Fruit fly (Drosophila melanogaster) whole organism, embryonic: ENCODE results near the gene Ccz1.

ENCODE experiments used
- Antp ChIP-seq: fragments of 200-800 bp; sonication (Bioruptor generic); optimal IDR thresholded peaks from 3 replicates; lab custom pipeline; 2016; ENCODE audit warnings: missing biosample characterization, missing genetic modification characterization
- Awh ChIP-seq: fragments of 200-800 bp; sonication (Bioruptor generic); IDR thresholded peaks from 2 replicates; pipeline ENCODE4, ENCODE4 v1.3.6; 2022; ENCODE audit warnings: missing biosample characterization, missing genetic modification characterization
- BEAF-32 ChIP-seq: fragments of 200-800 bp; sonication (Bioruptor generic); optimal IDR thresholded peaks from 3 replicates; lab custom pipeline; 2017; ENCODE audit warnings: missing biosample characterization, missing genetic modification characterization, mild to moderate bottlenecking, moderate library complexity, missing genetic modification reagents
- CG10147 ChIP-seq: fragments of 200-800 bp; sonication (Bioruptor generic); optimal IDR thresholded peaks from 2 replicates; lab custom pipeline; 2019; ENCODE audit warnings: missing biosample characterization, mild to moderate bottlenecking, missing genetic modification characterization, moderate library complexity
- CG12299 ChIP-seq: fragments of 200-800 bp; sonication (Bioruptor generic); optimal IDR thresholded peaks from 2 replicates; lab custom pipeline; 2018; ENCODE audit warnings: missing biosample characterization, mild to moderate bottlenecking, missing genetic modification characterization
- CG13894 ChIP-seq: fragments of 200-800 bp; sonication (Bioruptor generic); optimal IDR thresholded peaks from 3 replicates; lab custom pipeline; 2018; ENCODE audit warnings: missing biosample characterization, mild to moderate bottlenecking, missing genetic modification characterization, moderate library complexity
- CG14050 ChIP-seq: fragments of 200-800 bp; sonication (Bioruptor generic); IDR thresholded peaks from 3 replicates; pipeline ENCODE4 v1.3.6; 2022; ENCODE audit warnings: missing biosample characterization, missing genetic modification characterization
- CG14710 ChIP-seq: fragments of 200-800 bp; sonication (Bioruptor generic); optimal IDR thresholded peaks from 3 replicates; lab custom pipeline; 2019; ENCODE audit warnings: missing biosample characterization, mild to moderate bottlenecking, missing genetic modification characterization, moderate library complexity
- CG15601 ChIP-seq: fragments of 200-800 bp; sonication (Bioruptor generic); optimal IDR thresholded peaks from 3 replicates; lab custom pipeline; 2019; ENCODE audit warnings: missing biosample characterization, mild to moderate bottlenecking, missing genetic modification characterization, moderate library complexity
- CG31224 ChIP-seq: fragments of 200-800 bp; sonication (Bioruptor generic); IDR thresholded peaks from 2 replicates; pipeline ENCODE4 v1.3.6; 2022; ENCODE audit warnings: missing biosample characterization, missing genetic modification characterization
- CG33213 ChIP-seq: fragments of 200-800 bp; sonication (Bioruptor generic); optimal IDR thresholded peaks from 3 replicates; lab custom pipeline; 2016; ENCODE audit warnings: missing biosample characterization, missing genetic modification characterization
- CG34422 ChIP-seq: fragments of 200-800 bp; sonication (Bioruptor generic); IDR thresholded peaks from 3 replicates; pipeline ENCODE4 v1.3.6; 2022; ENCODE audit warnings: missing biosample characterization, missing genetic modification characterization
- CG43689 ChIP-seq: fragments of 200-800 bp; sonication (Bioruptor generic); IDR thresholded peaks from 2 replicates; pipeline ENCODE4 v1.3.6; 2022; ENCODE audit warnings: missing biosample characterization, missing genetic modification characterization
- CG4707 ChIP-seq: fragments of 200-800 bp; sonication (Bioruptor generic); optimal IDR thresholded peaks from 2 replicates; lab custom pipeline; 2018; ENCODE audit warnings: missing biosample characterization, mild to moderate bottlenecking, missing genetic modification characterization, moderate library complexity
- CG5245 ChIP-seq: fragments of 200-800 bp; sonication (Bioruptor generic); optimal IDR thresholded peaks from 3 replicates; lab custom pipeline; 2016; ENCODE audit warnings: missing biosample characterization, missing genetic modification characterization
- CG6272 ChIP-seq: fragments of 200-800 bp; sonication (Bioruptor generic); IDR thresholded peaks from 2 replicates; pipeline ENCODE4 v1.3.6; 2022; ENCODE audit warnings: missing biosample characterization, missing genetic modification characterization
- CG8359 ChIP-seq: fragments of 200-800 bp; sonication (Bioruptor generic); optimal IDR thresholded peaks from 2 replicates; lab custom pipeline; 2017; ENCODE audit warnings: missing biosample characterization, mild to moderate bottlenecking, missing genetic modification characterization, borderline replicate concordance
- Chrac-16 ChIP-seq: fragments of 200-800 bp; sonication (Bioruptor generic); optimal IDR thresholded peaks from 3 replicates; lab custom pipeline; 2016; ENCODE audit warnings: missing biosample characterization, missing genetic modification characterization
- Dbx ChIP-seq: fragments of 200-800 bp; sonication (Bioruptor generic); IDR thresholded peaks from 3 replicates; pipeline ENCODE4 v1.3.6; 2022; ENCODE audit warnings: missing biosample characterization, missing genetic modification characterization
- Deaf1 ChIP-seq: fragments of 200-800 bp; optimal IDR thresholded peaks from 3 replicates; lab custom pipeline; 2019; ENCODE audit warnings: missing biosample characterization, mild to moderate bottlenecking, missing genetic modification characterization, moderate library complexity
- Dfd ChIP-seq, 2 experiments: fragments of >200 bp; optimal IDR thresholded peaks; 2 replicates each; lab custom pipeline; 2017; ENCODE audit warnings: missing biosample characterization in 2 of 2, missing genetic modification characterization in 2 of 2
- Dip2 ChIP-seq: fragments of 200-800 bp; sonication (Bioruptor generic); IDR thresholded peaks from 2 replicates; pipeline ENCODE4 v1.3.6; 2022; ENCODE audit warnings: missing biosample characterization, missing genetic modification characterization
- Dref ChIP-seq: fragments of 200-800 bp; sonication (Bioruptor generic); IDR thresholded peaks from 2 replicates; pipeline ENCODE4 v1.3.6; 2022; ENCODE audit warnings: missing biosample characterization, missing genetic modification characterization
- Fer1 ChIP-seq: fragments of 200-800 bp; sonication (Bioruptor generic); optimal IDR thresholded peaks from 2 replicates; lab custom pipeline; 2017; ENCODE audit warnings: missing biosample characterization, mild to moderate bottlenecking, missing genetic modification characterization
- MBD-R2 ChIP-seq: fragments of 200-800 bp; sonication (Bioruptor generic); IDR thresholded peaks from 2 replicates; pipeline ENCODE4 v1.3.6; 2022; ENCODE audit warnings: missing biosample characterization, missing genetic modification characterization
- Oaz ChIP-seq: fragments of 200-800 bp; sonication (Bioruptor generic); IDR thresholded peaks from 2 replicates; pipeline ENCODE4 v1.3.6; 2022; ENCODE audit warnings: missing biosample characterization, missing genetic modification characterization
- Sox100B ChIP-seq: fragments of 200-800 bp; sonication (Bioruptor generic); optimal IDR thresholded peaks from 3 replicates; lab custom pipeline; 2018; ENCODE audit warnings: missing biosample characterization, mild to moderate bottlenecking, missing genetic modification characterization
- Sry-δ ChIP-seq: fragments of 200-800 bp; sonication (Bioruptor generic); optimal IDR thresholded peaks from 2 replicates; lab custom pipeline; 2016; ENCODE audit warnings: missing biosample characterization, missing genetic modification characterization
- bab2 ChIP-seq: fragments of 200-800 bp; sonication (Bioruptor generic); optimal IDR thresholded peaks from 2 replicates; lab custom pipeline; 2016; ENCODE audit warnings: missing biosample characterization, missing genetic modification characterization
- caup ChIP-seq: fragments of 200-800 bp; sonication (Bioruptor generic); optimal IDR thresholded peaks from 3 replicates; lab custom pipeline; 2017; ENCODE audit warnings: missing biosample characterization, mild to moderate bottlenecking, missing genetic modification characterization, moderate library complexity; ENCODE audit not compliant: severe bottlenecking
- cwo ChIP-seq: fragments of 200-800 bp; sonication (Bioruptor generic); optimal IDR thresholded peaks from 3 replicates; lab custom pipeline; 2017; ENCODE audit warnings: missing biosample characterization, missing genetic modification characterization, mild to moderate bottlenecking, moderate library complexity, missing genetic modification reagents
- dati ChIP-seq: fragments of 200-800 bp; sonication (Bioruptor generic); IDR thresholded peaks from 2 replicates; pipeline ENCODE4 v1.3.6; 2022; ENCODE audit warnings: missing biosample characterization, missing genetic modification characterization
- dmrt99B ChIP-seq: fragments of 200-800 bp; sonication (Bioruptor generic); optimal IDR thresholded peaks from 2 replicates; lab custom pipeline; 2018; ENCODE audit warnings: missing biosample characterization, mild to moderate bottlenecking, missing genetic modification characterization, moderate library complexity
- ems ChIP-seq: fragments of 200-800 bp; sonication (Bioruptor generic); optimal IDR thresholded peaks from 3 replicates; lab custom pipeline; 2016; ENCODE audit warnings: missing biosample characterization, missing genetic modification characterization
- eyg ChIP-seq: fragments of 200-800 bp; sonication (Bioruptor generic); optimal IDR thresholded peaks from 3 replicates; lab custom pipeline; 2016; ENCODE audit warnings: missing biosample characterization, missing genetic modification characterization
- gt ChIP-seq: fragments of 200-800 bp; sonication (Bioruptor generic); IDR thresholded peaks from 2 replicates; pipeline ENCODE4 v1.3.6; 2022; ENCODE audit warnings: missing biosample characterization, missing genetic modification characterization
- her ChIP-seq: fragments of 200-800 bp; sonication (Bioruptor generic); optimal IDR thresholded peaks from 2 replicates; lab custom pipeline; 2016; ENCODE audit warnings: missing biosample characterization, missing genetic modification characterization
- jumu ChIP-seq: fragments of 200-800 bp; sonication (Bioruptor generic); optimal IDR thresholded peaks from 3 replicates; lab custom pipeline; 2016; ENCODE audit warnings: missing biosample characterization, missing genetic modification characterization
- lilli ChIP-seq: fragments of 200-800 bp; sonication (Bioruptor generic); optimal IDR thresholded peaks from 3 replicates; lab custom pipeline; 2016; ENCODE audit warnings: missing biosample characterization, missing genetic modification characterization
- luna ChIP-seq: fragments of 200-800 bp; sonication (Bioruptor generic); optimal IDR thresholded peaks from 2 replicates; lab custom pipeline; 2016; ENCODE audit warnings: missing biosample characterization, missing genetic modification characterization
- odd ChIP-seq: fragments of 200-800 bp; sonication (Bioruptor generic); optimal IDR thresholded peaks from 2 replicates; lab custom pipeline; 2017; ENCODE audit warnings: missing biosample characterization, mild to moderate bottlenecking, missing genetic modification characterization
- phol ChIP-seq: fragments of 200-800 bp; sonication (Bioruptor generic); optimal IDR thresholded peaks from 3 replicates; lab custom pipeline; 2018; ENCODE audit warnings: missing biosample characterization, mild to moderate bottlenecking, missing genetic modification characterization, moderate library complexity
- scrt ChIP-seq: fragments of 200-800 bp; sonication (Bioruptor generic); optimal IDR thresholded peaks from 2 replicates; lab custom pipeline; 2018; ENCODE audit warnings: missing biosample characterization, mild to moderate bottlenecking, missing genetic modification characterization, moderate library complexity
- seq ChIP-seq: fragments of 200-800 bp; sonication (Bioruptor generic); IDR thresholded peaks from 2 replicates; pipeline ENCODE4 v1.3.6; 2022; ENCODE audit warnings: missing biosample characterization, missing genetic modification characterization
- sim ChIP-seq: fragments of 200-800 bp; sonication (Bioruptor generic); IDR thresholded peaks from 2 replicates; pipeline ENCODE4 v1.3.6; 2022; ENCODE audit warnings: missing biosample characterization, missing genetic modification characterization
- sna ChIP-seq: fragments of 200-800 bp; sonication (Bioruptor generic); IDR thresholded peaks from 2 replicates; pipeline ENCODE4 v1.3.6; 2022; ENCODE audit warnings: missing biosample characterization, missing genetic modification characterization; ENCODE audit not compliant: partially characterized antibody
- sqz ChIP-seq: fragments of 200-800 bp; sonication (Bioruptor generic); optimal IDR thresholded peaks from 3 replicates; lab custom pipeline; 2018; ENCODE audit warnings: missing biosample characterization, mild to moderate bottlenecking, missing genetic modification characterization
- stwl ChIP-seq: fragments of 200-800 bp; sonication (Bioruptor generic); optimal IDR thresholded peaks from 3 replicates; lab custom pipeline; 2018; ENCODE audit warnings: missing biosample characterization, mild to moderate bottlenecking, missing genetic modification characterization, moderate library complexity
- yki ChIP-seq: fragments of >200 bp; optimal IDR thresholded peaks from 3 replicates; lab custom pipeline; 2018
- z ChIP-seq: fragments of 200-800 bp; sonication (Bioruptor generic); IDR thresholded peaks from 3 replicates; pipeline ENCODE4 v1.3.6; 2022; ENCODE audit warnings: missing biosample characterization, missing genetic modification characterization

Ccz1 gene

dm6 chr3L:3928205-3928942, 29.4 kb upstream of the Ccz1 start (continued):
- TF ChIP-seq CG8359 (GFP tag; lab: Kevin White, UChicago) (no peak), seq (GFP tag; lab: Robert Waterston, UW) (peak; percentile 86), jumu (GFP tag; lab: Kevin White, UChicago) (peak; percentile 77), eyg (peak; percentile 67), stwl (tag; lab: Kevin White, UChicago) (no peak), Antp (peak; percentile 79), odd (peak; percentile 64), BEAF-32 (no peak), sim (no peak; the same call in 1 of the 2 replicates), CG5245 (GFP tag; lab: Kevin White, UChicago) (peak; percentile 39), Oaz (GFP tag; lab: Robert Waterston, UW) (peak; percentile 86), ems (GFP tag; lab: Kevin White, UChicago) (peak; percentile 73), CG33213 (GFP tag; lab: Kevin White, UChicago) (peak; percentile 74), Dfd (GFP tag; optimal IDR thresholded peaks at IDR 0.05; lab: Kevin White, UChicago) (no peak), Dref (GFP tag; lab: Robert Waterston, UW) (no peak), her (GFP tag; lab: Kevin White, UChicago) (peak; percentile 81), scrt (peak; percentile 87), z (no peak), Sox100B (GFP tag; lab: Kevin White, UChicago) (peak; percentile 66), lilli (GFP tag; lab: Kevin White, UChicago) (peak; percentile 95), Dip2 (GFP tag; lab: Robert Waterston, UW) (no peak), CG13894 (peak; percentile 95), Fer1 (GFP tag; lab: Kevin White, UChicago) (peak; percentile 93), Dbx (GFP tag; lab: Robert Waterston, UW) (peak; percentile 95), dati (GFP tag; lab: Robert Waterston, UW) (peak; percentile 47; the same call in 1 of the 2 replicates), yki (no peak), CG6272 (peak; percentile 73), phol (tag; lab: Kevin White, UChicago) (peak; percentile 64), CG10147 (GFP tag; lab: Kevin White, UChicago) (peak; percentile 83), bab2 (GFP tag; lab: Kevin White, UChicago) (peak; percentile 89), caup (peak; percentile 93), luna (GFP tag; lab: Kevin White, UChicago) (peak; percentile 59), Deaf1 (tag; lab: Kevin White, UChicago) (peak; percentile 55), Sry-δ (GFP tag; lab: Kevin White, UChicago) (peak; percentile 43), CG14710 (tag; lab: Kevin White, UChicago) (no peak), gt (peak; percentile 56), cwo (GFP tag; lab: Kevin White, UChicago) (peak; percentile 89), sna (no peak), sqz (GFP tag; lab: Kevin White, UChicago) (peak; percentile 47), CG12299 (peak; percentile 70), dmrt99B (tag; lab: Kevin White, UChicago) (peak; percentile 85), CG43689 (GFP tag; lab: Robert Waterston, UW) (peak; percentile 75), CG34422 (GFP tag; lab: Robert Waterston, UW) (peak; percentile 83), MBD-R2 (GFP tag; lab: Robert Waterston, UW) (peak; percentile 83; the same call in 1 of the 2 replicates), Awh (GFP tag; lab: Robert Waterston, UW) (peak; percentile 70), CG4707 (GFP tag; lab: Kevin White, UChicago) (peak; percentile 20), Chrac-16 (peak; percentile 79), CG14050 (GFP tag; lab: Robert Waterston, UW) (peak; percentile 82), CG15601 (tag; lab: Kevin White, UChicago) (peak; percentile 58), CG31224 (GFP tag; lab: Robert Waterston, UW) (peak; percentile 87)
